Fruit fly (Drosophila melanogaster): Measurements from ENCODE around the gene Pop2.
A peak's percentile ranks its signal among the peaks of the same experiment; 100 is the strongest.

Pop2 gene

DNA sequence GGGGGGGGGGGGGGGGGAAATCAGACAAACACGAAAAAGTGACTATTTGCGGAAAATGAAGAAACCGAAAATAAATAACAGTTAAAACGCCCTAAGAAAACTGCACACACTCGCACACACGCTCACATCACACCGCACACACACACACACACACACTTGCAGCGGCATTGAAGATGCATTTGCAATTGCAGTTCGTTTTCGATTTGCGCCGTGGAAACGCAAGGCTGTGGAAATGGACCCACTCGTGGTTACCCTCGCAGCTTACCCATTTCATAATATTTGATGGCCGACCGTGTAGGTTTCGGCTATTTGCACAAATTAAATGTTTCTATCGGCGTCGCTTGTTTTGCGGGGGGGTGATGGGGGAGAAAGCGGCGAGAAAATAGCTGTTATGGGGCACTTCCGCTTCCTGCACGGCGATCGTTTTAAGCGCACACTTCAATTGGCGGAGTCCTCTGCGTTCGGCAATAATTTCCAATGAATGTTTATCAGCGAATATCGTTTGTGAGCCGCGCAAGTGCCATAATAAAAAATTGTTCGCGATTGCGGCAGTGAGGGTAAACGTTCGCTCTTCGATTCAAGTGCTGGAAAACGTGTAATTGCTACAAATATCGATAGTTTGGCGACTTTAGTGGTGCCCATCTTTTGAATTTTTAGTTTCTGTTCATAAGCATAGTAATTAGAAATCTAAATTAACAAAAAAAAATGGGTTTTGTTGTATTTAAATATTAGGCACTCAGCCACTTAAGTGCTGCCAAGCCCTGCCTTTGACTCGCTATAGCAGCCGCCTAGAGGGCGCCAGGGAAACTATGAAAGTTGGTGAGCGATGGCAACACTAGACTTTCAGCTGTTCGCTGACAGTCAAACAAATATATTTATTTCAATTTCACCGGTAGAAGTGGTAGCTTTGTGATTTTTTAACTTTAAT lies at the start of gene Pop2, which contains the start of gene CG6928:
Gene Pop2 (minus strand): TSS at position 595 of the 928 bp plus-strand sequence.
Gene CG6928 (plus strand): TSS at position 835 of the 928 bp plus-strand sequence.
- TF ChIP-seq Jra (GFP tag; optimal IDR thresholded peaks at IDR 0.05) (peak; percentile 71), Hnf4 (GFP tag; optimal IDR thresholded peaks at IDR 0.05) (peak; percentile 85), foxo (GFP tag; optimal IDR thresholded peaks at IDR 0.05) (peak in 1 of 2 experiments; percentile 75), Hr83 (GFP tag; optimal IDR thresholded peaks at IDR 0.05; ENCODE audit: poor library complexity, severe bottlenecking) (peak; percentile 14), fru (GFP tag; optimal IDR thresholded peaks at IDR 0.05) (peak; percentile 73), GATAd (GFP tag; optimal IDR thresholded peaks at IDR 0.05) (peak; percentile 48), sage (GFP tag; optimal IDR thresholded peaks at IDR 0.05) (peak; percentile 38), br (GFP tag; optimal IDR thresholded peaks at IDR 0.05) (peak; percentile 68), dsf (GFP tag; optimal IDR thresholded peaks at IDR 0.05; ENCODE audit: borderline replicate concordance) (peak; percentile 48), h (GFP tag; optimal IDR thresholded peaks at IDR 0.05) (peak; percentile 79), Myc (optimal IDR thresholded peaks at IDR 0.05) (peak; percentile 58), CG9705 (GFP tag; optimal IDR thresholded peaks at IDR 0.05) (peak; percentile 20), tai (GFP tag; optimal IDR thresholded peaks at IDR 0.05) (no peak), usp (GFP tag; optimal IDR thresholded peaks at IDR 0.05) (no peak), Hr78 (GFP tag; optimal IDR thresholded peaks at IDR 0.05) (no peak), Sp1 (GFP tag; optimal IDR thresholded peaks at IDR 0.05) (peak; percentile 42), HLH106 (tag; optimal IDR thresholded peaks at IDR 0.05) (peak; percentile 45), ey (GFP tag; optimal IDR thresholded peaks at IDR 0.05) (peak; percentile 67), CG32264 (GFP tag; optimal IDR thresholded peaks at IDR 0.05) (no peak), pan (optimal IDR thresholded peaks at IDR 0.05) (no peak), OdsH (GFP tag; optimal IDR thresholded peaks at IDR 0.05) (peak; percentile 71), rgr (GFP tag; optimal IDR thresholded peaks at IDR 0.05) (peak; percentile 82), brk (GFP tag; optimal IDR thresholded peaks at IDR 0.05) (no peak), woc (GFP tag; optimal IDR thresholded peaks at IDR 0.05) (peak; percentile 51), sv (GFP tag; optimal IDR thresholded peaks at IDR 0.05) (peak; percentile 75), Rel (GFP tag; optimal IDR thresholded peaks at IDR 0.05) (no peak), Rel (tag; optimal IDR thresholded peaks at IDR 0.05) (peak; percentile 5), Dif (GFP tag; optimal IDR thresholded peaks at IDR 0.05; ENCODE audit: partially characterized antibody) (no peak), dl (GFP tag; optimal IDR thresholded peaks at IDR 0.05; ENCODE audit: insufficient read depth in 1 of 2, partially characterized antibody in 2 of 2) (no peak), Abd-B (GFP tag; optimal IDR thresholded peaks at IDR 0.05) (no peak), Mio (GFP tag; optimal IDR thresholded peaks at IDR 0.05) (no peak), CrebA (GFP tag; optimal IDR thresholded peaks at IDR 0.05; ENCODE audit: borderline replicate concordance) (no peak), psq (GFP tag; optimal IDR thresholded peaks at IDR 0.05) (peak; percentile 70), dmrt93B (GFP tag; optimal IDR thresholded peaks at IDR 0.05) (peak; percentile 34)

DNA sequence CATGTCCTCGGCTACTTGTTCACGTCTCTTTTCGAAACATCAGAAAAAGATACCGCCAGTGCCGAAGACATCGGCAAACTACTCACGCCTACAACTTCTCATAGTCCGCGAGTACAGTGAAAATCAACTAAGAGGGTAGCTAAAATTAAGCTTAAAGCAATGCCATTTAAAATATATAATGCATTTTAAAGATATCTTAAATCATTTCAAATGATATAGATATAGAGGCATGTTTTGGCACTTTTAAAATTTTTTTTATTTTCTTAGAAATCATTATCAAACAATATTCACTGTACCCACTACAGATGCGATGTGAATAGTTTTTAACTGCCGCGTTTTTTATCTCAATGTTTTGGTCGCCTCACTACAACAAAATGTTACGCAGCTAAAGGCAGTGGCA lies 47.9 kb upstream of the Pop2 start:
- TF ChIP-seq sv (GFP tag; optimal IDR thresholded peaks at IDR 0.05) = no peak
- no peak for TF ChIP-seq Jra (GFP tag; optimal IDR thresholded peaks at IDR 0.05)

DNA sequence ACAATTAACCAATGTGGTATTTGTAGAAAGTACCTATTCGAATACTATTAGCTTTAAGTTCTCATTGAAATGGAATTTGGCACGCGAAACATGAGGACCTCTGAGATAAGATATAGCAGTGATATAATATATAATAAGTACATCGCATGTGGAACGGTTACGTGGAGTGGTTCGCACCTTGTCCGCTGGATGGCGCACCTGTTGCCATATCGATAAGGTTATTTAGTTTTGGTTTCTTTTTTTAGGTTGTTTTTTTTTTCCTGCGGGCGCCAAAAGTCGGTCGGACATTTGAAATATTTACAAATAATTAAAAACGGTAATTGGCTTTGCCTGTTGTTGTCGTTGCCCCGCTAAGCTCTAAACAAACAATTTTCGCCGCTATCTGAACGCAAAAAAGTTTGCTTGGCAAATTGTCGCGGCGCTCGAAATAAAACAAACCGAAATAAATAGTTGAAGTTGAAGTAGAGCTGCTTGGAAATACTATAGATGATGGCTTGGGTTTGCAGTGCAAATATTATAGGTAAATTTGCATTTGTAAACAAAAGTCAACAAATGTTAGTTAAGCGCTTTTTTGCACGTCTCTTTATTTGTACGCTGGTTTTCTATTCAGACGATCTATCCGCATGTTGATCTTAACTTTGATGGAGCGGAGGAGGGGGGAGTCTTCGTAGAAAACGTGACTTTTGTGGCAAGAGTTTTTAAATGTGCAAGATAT lies 47.0 kb upstream of the Pop2 start:
- peak; percentile 10 for TF ChIP-seq h (GFP tag; optimal IDR thresholded peaks at IDR 0.05)
- TF ChIP-seq pan (optimal IDR thresholded peaks at IDR 0.05) = no peak
- no peak for TF ChIP-seq Dfd (GFP tag; optimal IDR thresholded peaks at IDR 0.05)
- no peak for TF ChIP-seq HLH106 (tag; optimal IDR thresholded peaks at IDR 0.05)
- no peak for TF ChIP-seq Myc (optimal IDR thresholded peaks at IDR 0.05)
- TF ChIP-seq CG9705 (GFP tag; optimal IDR thresholded peaks at IDR 0.05) = no peak
- TF ChIP-seq sage (GFP tag; optimal IDR thresholded peaks at IDR 0.05) = no peak
- TF ChIP-seq N (GFP tag; optimal IDR thresholded peaks at IDR 0.05) = no peak
- no peak for TF ChIP-seq dsf (GFP tag; optimal IDR thresholded peaks at IDR 0.05; ENCODE audit: borderline replicate concordance)

Measured in whole organism, wandering third instar larva.